Worm (Caenorhabditis elegans) whole organism, dauer: ENCODE measurements around the gene fbxa-139.
"Not testable (repeated sequence)": the region's sequence is repeated elsewhere in the genome, so short reads cannot be mapped to it uniquely, and the experiment has no call there.

Experiments used
- unc-62 ChIP-seq: sonication (generic microtip); optimal IDR thresholded peaks from 2 replicates; lab custom pipeline; 2017; ENCODE audit warnings: missing biosample characterization, missing genetic modification reagents, missing genetic modification characterization

fbxa-139 gene

ce11 chrV:15594573-15594972, at the start of gene fbxa-139:
Gene fbxa-139, minus strand, starts transcription at chrV:15594673.
- no peak for TF ChIP-seq unc-62 (GFP tag; lab: Kevin White, UChicago)

ce11 chrV:15643192-15643591, 48.7 kb upstream of the fbxa-139 start, which contains the start of gene C55A1.4:
Gene C55A1.4, minus strand, starts transcription at chrV:15643292.
- TF ChIP-seq unc-62 (GFP tag; lab: Kevin White, UChicago): not testable (repeated sequence)

- TF ChIP-seq unc-62 (GFP tag; lab: Kevin White, UChicago): no peak
Measured at ce11 chrV:15638853-15639252, 44.4 kb upstream of the fbxa-139 start, which contains the start of gene srz-44. Gene srz-44, minus strand, starts transcription at chrV:15638953.

DNA sequence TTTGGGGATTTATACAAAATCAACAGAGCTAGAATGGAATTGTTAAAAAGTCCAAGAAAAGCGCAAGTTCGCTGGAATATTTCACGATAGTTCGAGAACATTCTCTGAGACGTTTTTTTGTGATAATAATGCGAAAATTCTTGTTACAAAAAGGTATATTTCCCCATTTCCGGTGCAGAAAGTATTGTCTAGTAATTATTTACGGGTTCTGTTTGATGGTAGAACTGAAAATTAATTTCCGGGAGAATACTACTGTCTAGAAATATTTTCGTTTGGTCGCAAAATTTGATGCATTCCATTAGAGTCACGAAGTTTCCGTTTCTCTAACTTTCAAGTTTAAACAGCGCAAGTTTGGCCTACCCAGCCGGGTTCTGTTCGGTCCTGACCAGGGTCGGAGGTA, 35.1 kb upstream of the fbxa-139 start, which contains the start of gene str-248:
str-248 (minus strand) TSS at position 101 of the 400 bp plus-strand sequence.
- TF ChIP-seq unc-62 (GFP tag; lab: Kevin White, UChicago): no peak

ce11 chrV:15625561-15625960, 31.1 kb upstream of the fbxa-139 start, which contains the start of gene C55A1.11:
Gene C55A1.11, plus strand, starts transcription at chrV:15625861.
- no peak for TF ChIP-seq unc-62 (GFP tag; lab: Kevin White, UChicago)

- TF ChIP-seq unc-62 (GFP tag; lab: Kevin White, UChicago): no peak
Measured at ce11 chrV:15621518-15621917, 27.0 kb upstream of the fbxa-139 start, which contains the start of gene C55A1.1. Gene C55A1.1, plus strand, starts transcription at chrV:15621818.

DNA sequence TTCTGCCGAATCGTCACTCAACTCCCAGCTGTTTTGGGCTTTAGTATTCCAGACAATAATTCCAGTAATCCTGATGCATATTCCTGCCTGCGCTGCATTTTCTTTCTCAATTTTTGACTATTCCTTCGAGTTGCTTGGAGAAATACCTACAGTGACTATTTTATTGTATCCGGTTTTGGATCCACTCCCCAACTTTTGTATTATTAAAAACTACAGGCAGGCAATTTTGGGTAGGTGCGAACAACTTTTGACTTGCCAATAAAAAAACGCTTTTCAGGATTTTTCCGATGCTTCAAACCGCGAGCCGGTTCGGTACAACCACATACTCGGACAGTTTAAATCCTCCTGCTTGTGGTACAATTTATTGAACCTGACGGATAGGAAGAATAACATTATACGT, 20.1 kb upstream of the fbxa-139 start:
- no peak for TF ChIP-seq unc-62 (GFP tag; lab: Kevin White, UChicago)

ce11 chrV:15612886-15613285, 18.4 kb upstream of the fbxa-139 start, which contains the start of gene str-263:
Gene str-263, plus strand, starts transcription at chrV:15613186.
- TF ChIP-seq unc-62 (GFP tag; lab: Kevin White, UChicago): no peak

DNA sequence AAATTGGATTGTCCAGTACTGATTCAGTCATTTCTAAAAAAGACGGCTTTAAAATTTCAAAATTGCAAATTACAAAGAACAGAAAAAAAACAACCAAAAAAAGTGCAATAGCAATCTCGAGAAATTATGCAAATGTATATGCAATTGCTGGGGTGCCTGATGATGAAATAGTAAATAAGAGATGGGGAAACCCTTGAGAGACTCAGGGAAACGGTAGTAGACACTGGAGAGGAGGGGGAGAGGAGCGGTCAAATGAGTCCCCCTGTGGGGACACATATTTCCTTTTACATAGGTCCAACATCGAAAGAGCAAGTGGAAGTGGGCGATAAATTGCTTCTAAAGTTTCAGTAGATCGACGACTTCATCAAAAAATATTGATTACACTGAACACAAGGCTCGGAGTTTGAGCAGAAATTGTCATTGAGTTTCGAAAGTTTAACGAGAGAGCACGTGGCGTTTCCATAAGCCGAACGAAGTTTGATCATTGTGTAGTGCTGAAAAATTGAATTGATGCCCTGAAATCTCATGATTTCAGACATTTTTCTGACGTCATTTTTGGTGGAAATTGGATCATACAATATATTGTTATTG, 16.0 kb upstream of the fbxa-139 start, which contains the start of the genes fbxa-153 and str-12:
fbxa-153 (minus strand) TSS at position 35 of the 591 bp plus-strand sequence.
str-12 (plus strand) TSS at position 541 of the 591 bp plus-strand sequence.
- no peak for TF ChIP-seq unc-62 (GFP tag; lab: Kevin White, UChicago)

- no peak for TF ChIP-seq unc-62 (GFP tag; lab: Kevin White, UChicago)
Measured at ce11 chrV:15605045-15605444, 10.6 kb upstream of the fbxa-139 start, which contains the start of gene fbxa-154. Gene fbxa-154, minus strand, starts transcription at chrV:15605145.

- TF ChIP-seq unc-62 (GFP tag; lab: Kevin White, UChicago): no peak
Measured at ce11 chrV:15602253-15602652, 7.8 kb upstream of the fbxa-139 start, which contains the start of gene fbxa-152. Gene fbxa-152, minus strand, starts transcription at chrV:15602353.

- not testable (repeated sequence) for TF ChIP-seq unc-62 (GFP tag; lab: Kevin White, UChicago)
Measured at ce11 chrV:15599762-15600161, 5.3 kb upstream of the fbxa-139 start, which contains the start of gene B0391.14. Gene B0391.14, minus strand, starts transcription at chrV:15599862.

DNA sequence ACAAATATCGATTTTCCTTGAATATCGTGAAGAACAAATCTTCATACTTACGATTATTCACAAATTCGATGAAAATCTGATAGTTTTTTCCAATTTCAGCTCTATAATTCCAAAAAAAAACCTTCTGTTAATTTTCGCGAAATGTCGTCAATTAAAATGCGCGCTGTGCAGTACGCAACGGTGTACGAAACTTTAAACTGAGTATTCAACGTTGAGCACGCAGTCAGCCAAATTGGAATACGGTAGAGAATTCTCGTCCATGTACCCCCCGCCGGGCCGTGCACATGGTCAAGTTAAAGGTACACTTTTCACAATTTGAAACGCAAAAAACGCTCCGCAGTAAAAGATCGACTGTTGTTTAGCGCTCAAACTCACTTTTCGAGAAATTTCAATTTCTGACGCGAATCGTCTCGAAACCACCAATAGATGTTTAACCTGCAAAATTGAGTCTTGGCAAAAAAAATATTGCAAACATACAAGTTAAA, 4.2 kb downstream of the fbxa-139 start, which contains the start of gene F28F8.7:
F28F8.7 (minus strand) TSS at position 435 of the 485 bp plus-strand sequence.
- not testable (repeated sequence) for TF ChIP-seq unc-62 (GFP tag; lab: Kevin White, UChicago)

DNA sequence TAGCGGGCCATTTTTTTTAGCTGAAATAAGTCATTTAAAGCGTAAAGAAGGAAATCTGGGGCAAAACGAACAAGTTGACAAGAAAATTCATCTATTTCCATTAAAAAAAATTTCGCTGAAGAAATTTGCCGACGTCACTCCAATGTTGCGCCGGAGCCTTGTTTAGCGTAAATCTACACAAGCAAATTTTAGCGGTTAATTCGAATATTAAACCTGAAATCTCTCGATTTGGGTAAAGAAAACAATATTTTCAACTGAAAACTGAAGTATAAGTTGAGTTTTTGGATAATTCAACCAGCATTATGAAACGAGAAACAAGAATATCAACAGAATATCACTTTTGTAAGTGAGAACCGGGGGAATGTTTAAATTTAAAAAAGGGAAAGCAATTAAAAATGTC, 16.1 kb downstream of the fbxa-139 start, which contains the start of gene F28F8.9:
F28F8.9 (minus strand) TSS at position 288 of the 400 bp plus-strand sequence.
- TF ChIP-seq unc-62 (GFP tag; lab: Kevin White, UChicago): no peak

DNA sequence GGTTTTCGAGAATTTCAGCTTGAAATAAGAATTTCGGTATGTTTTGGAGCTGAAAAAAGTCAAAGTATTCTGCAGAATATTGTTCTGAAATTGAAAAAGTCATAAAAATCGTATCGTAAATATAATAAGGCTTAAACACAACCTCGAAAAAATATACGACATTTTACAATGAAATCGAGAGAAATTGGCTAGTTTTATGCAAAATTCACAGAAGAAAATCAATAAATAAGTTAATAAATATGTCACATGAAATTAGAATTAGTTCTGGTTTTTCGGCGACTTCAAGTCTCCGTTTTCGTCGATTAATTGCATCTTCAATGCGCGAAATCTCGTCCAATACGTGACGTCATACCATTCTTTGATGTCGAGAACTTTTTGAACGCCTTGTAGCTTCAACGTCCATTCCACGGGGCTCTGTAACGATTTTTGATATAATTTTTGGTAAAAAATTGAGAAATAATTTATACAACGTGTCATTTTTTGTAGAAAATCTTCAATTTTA, 17.0 kb downstream of the fbxa-139 start, which contains the start of gene atx-3:
atx-3 (minus strand) TSS at position 51 of the 502 bp plus-strand sequence.
- no peak for TF ChIP-seq unc-62 (GFP tag; lab: Kevin White, UChicago)

- TF ChIP-seq unc-62 (GFP tag; lab: Kevin White, UChicago): no peak
Measured at ce11 chrV:15575305-15575704, 19.2 kb downstream of the fbxa-139 start, which contains the start of gene mdt-28. Gene mdt-28, minus strand, starts transcription at chrV:15575405.
